Fruit fly (Drosophila melanogaster): Measurements from ENCODE around the gene CG8891.

DNA sequence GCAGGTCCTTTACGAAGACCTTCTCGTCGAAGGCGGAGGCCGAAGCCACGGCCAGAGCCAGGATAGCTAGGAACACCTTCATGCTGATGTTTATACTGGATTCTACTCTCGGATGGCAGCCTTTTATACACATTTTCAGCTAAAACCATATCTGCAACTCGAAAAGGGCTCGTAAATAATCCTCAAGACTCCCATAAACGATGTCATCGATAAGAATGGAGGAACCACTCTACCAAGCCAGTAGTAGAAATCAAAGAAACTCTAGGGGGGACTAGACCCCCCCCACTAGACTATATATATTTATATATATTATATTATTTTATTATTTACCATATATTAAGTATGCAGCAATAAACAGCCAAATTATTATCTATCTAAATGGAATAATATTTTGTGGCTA, 28.5 kb downstream of the CG8891 start, which contains the start of gene Jon25Biii:
- TF ChIP-seq Abd-B (GFP tag; optimal IDR thresholded peaks at IDR 0.05) (no peak), dl (GFP tag; optimal IDR thresholded peaks at IDR 0.05; ENCODE audit: insufficient read depth in 1 of 2, partially characterized antibody in 2 of 2) (no peak), Hr78 (GFP tag; optimal IDR thresholded peaks at IDR 0.05) (no peak), Myc (optimal IDR thresholded peaks at IDR 0.05) (no peak), Hr83 (GFP tag; optimal IDR thresholded peaks at IDR 0.05; ENCODE audit: poor library complexity, severe bottlenecking) (no peak), h (GFP tag; optimal IDR thresholded peaks at IDR 0.05) (no peak), Rel (GFP tag; optimal IDR thresholded peaks at IDR 0.05) (no peak), Rel (tag; optimal IDR thresholded peaks at IDR 0.05) (no peak), usp (GFP tag; optimal IDR thresholded peaks at IDR 0.05) (no peak), Mio (GFP tag; optimal IDR thresholded peaks at IDR 0.05) (no peak), jim (GFP tag; optimal IDR thresholded peaks at IDR 0.05) (no peak), fru (GFP tag; optimal IDR thresholded peaks at IDR 0.05) (no peak), sage (GFP tag; optimal IDR thresholded peaks at IDR 0.05) (no peak)
